Worm (Caenorhabditis elegans) whole organism, L4/young adult: ENCODE data around the gene kcnl-1.

Experiments used
- W03F9.2 ChIP-seq: fragments of 150-350 bp; optimal IDR thresholded peaks from 2 replicates; lab custom pipeline; 2014; ENCODE audit warnings: missing biosample characterization, missing genetic modification characterization
- dao-5 ChIP-seq: sonication (generic microtip); optimal IDR thresholded peaks from 2 replicates; lab custom pipeline; 2016; ENCODE audit warnings: missing genotype, missing genetic modification characterization, moderate library complexity, missing compliant biosample characterization
- him-1 ChIP-seq: sonication (generic microtip); optimal IDR thresholded peaks from 2 replicates; lab custom pipeline; 2016; ENCODE audit warnings: missing genotype, missing genetic modification reagents, missing genetic modification characterization, missing compliant biosample characterization

DNA sequence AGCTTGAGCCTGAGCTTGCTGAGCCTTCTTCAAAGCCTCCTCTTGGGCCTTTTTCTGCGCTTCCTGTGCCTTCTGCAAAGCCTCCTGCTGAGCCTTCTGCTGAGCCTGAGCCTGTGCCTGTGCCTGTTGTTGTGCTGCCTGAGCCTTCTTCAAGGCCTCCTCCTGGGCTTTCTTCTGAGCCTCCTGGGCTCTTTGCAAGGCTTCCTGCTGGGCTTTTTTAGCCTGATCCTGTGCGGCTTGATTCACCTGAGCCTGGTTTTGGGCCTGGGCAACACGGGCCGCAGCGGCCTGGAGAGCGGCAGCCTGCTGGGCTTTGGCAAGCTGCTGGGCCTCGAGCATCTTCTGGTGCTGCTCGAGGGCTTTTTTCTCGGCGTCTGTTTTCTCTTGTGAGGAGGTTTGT is 20.2 kb upstream of the kcnl-1 start:
- TF ChIP-seq him-1 (tag; lab: Kevin White, UChicago) = no peak
- TF ChIP-seq W03F9.2 = no peak
- no peak for TF ChIP-seq dao-5 (tag; lab: Kevin White, UChicago)
